Fruit fly (Drosophila melanogaster): Measurements from ENCODE around the gene Gr28a.

DNA sequence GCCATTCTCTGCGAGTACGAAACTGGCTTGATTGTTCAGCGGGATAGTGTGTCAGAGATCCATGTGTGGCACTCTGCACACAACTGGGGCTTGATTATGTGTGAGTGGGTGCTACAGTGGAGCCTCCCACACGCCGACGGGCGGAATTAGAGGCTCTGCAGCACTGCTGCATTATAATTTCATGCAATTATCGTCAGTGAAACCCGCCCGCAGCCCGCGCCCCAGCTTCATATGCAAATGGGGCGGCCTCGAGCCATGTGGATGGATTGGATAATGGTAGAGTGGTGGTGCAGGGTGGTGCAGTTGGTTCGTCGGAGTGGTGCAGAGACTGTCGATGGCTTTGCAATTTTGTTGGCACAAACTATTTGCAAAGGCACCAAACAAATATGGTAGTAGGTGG lies 47.7 kb upstream of the Gr28a start:
- TF ChIP-seq pan (optimal IDR thresholded peaks at IDR 0.05) = no peak
- no peak for TF ChIP-seq psq (optimal IDR thresholded peaks at IDR 0.05)
- TF ChIP-seq CG8478 (optimal IDR thresholded peaks at IDR 0.05) = no peak
- TF ChIP-seq EcR (GFP tag; optimal IDR thresholded peaks at IDR 0.05) = no peak
- no peak for TF ChIP-seq usp (GFP tag; optimal IDR thresholded peaks at IDR 0.05)

Data from whole organism.